Worm (Caenorhabditis elegans): ENCODE results near the gene melo-1.

DNA sequence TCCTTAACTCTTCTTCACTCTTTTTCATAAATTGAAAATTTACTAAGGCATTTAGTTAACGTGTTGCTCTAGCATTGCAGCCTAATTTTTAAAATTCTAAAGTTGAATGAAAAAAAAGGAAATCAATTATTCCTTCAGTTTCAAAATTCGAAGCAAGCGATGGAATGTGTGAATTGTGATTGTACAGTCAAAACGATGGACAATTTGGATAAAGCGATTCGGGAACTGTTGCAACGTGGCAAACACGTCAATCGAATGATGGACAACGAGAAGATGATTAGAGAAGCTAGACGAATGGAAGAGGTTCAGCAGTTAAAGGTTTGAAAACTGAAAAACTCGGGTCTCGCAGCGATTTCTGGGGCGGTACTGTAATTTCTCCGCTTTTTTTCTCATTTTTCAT, 12.4 kb downstream of the melo-1 start, which contains the start of gene Y57G11C.14:
- TF ChIP-seq ceh-82 (tag; optimal IDR thresholded peaks at IDR 0.05) (no peak), lin-11 (tag; optimal IDR thresholded peaks at IDR 0.05) (no peak), ztf-11 (tag; optimal IDR thresholded peaks at IDR 0.05) (no peak), unc-39 (tag; optimal IDR thresholded peaks at IDR 0.05) (no peak), sma-3 (GFP tag; optimal IDR thresholded peaks at IDR 0.05) (no peak), egl-27 (tag; optimal IDR thresholded peaks at IDR 0.05) (no peak), fos-1 (tag; optimal IDR thresholded peaks at IDR 0.05) (no peak), nhr-77 (tag; optimal IDR thresholded peaks at IDR 0.05) (no peak), zag-1 (tag; optimal IDR thresholded peaks at IDR 0.05) (no peak)

All from whole organism, L2 larva.